Fruit fly (Drosophila melanogaster): ENCODE data around the gene Gug.

DNA sequence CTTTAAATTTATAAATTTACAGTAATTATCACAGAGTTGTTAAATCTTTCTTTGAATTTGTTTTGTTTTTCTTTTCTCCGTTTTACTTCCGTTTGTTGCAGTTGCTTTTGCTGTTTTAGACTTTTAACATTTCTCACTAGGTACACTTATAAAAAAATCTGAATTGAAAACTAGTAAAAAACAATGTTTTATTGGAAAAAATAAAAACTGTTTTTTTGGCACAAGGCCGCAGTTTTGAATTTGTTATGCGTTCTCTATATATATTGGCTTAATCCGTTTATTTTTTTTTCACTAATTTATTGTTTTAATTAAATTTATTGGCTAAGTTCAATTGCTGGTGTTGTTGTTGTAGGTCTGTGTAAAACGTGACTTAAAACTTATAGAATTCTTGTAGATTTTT is 9.6 kb upstream of the Gug start:
- TF ChIP-seq insv (optimal IDR thresholded peaks at IDR 0.05): no peak
- TF ChIP-seq Sin3A (optimal IDR thresholded peaks at IDR 0.05): no peak
- no peak for TF ChIP-seq psq (optimal IDR thresholded peaks at IDR 0.05)
- TF ChIP-seq ttk (optimal IDR thresholded peaks at IDR 0.05): no peak
- TF ChIP-seq h (optimal IDR thresholded peaks at IDR 0.05): no peak
- TF ChIP-seq Myc (optimal IDR thresholded peaks at IDR 0.05): no peak

Data from Kc167 (cell line).